Worm (Caenorhabditis elegans) whole organism, early embryonic: ENCODE results near the gene B0218.5.

Source experiments
- B0310.2 ChIP-seq: sonication (generic microtip); optimal IDR thresholded peaks from 2 replicates; lab custom pipeline; 2016; ENCODE audit warnings: mild to moderate bottlenecking, missing genetic modification characterization, missing compliant biosample characterization
- F13C5.2 ChIP-seq: sonication (generic microtip); optimal IDR thresholded peaks from 2 replicates; lab custom pipeline; 2017; ENCODE audit warnings: mild to moderate bottlenecking, missing genetic modification characterization, inconsistent platforms, missing compliant biosample characterization
- aly-1 ChIP-seq: sonication (generic microtip); optimal IDR thresholded peaks from 2 replicates; lab custom pipeline; 2016; ENCODE audit warnings: missing genetic modification characterization, missing compliant biosample characterization
- ama-1 ChIP-seq: fragments of 150-350 bp; optimal IDR thresholded peaks from 2 replicates; lab custom pipeline; 2014
- ceh-13 ChIP-seq: fragments of 200-800 bp; sonication (Bioruptor generic); optimal IDR thresholded peaks from 2 replicates; lab custom pipeline; 2018; ENCODE audit warnings: mild to moderate bottlenecking, missing genetic modification characterization, missing compliant biosample characterization
- ceh-36 ChIP-seq: sonication (generic microtip); optimal IDR thresholded peaks from 2 replicates; lab custom pipeline; 2016; ENCODE audit warnings: missing genetic modification characterization, inconsistent platforms, missing compliant biosample characterization
- ets-7 ChIP-seq: sonication (generic microtip); optimal IDR thresholded peaks from 2 replicates; lab custom pipeline; 2016; ENCODE audit warnings: missing genotype, missing genetic modification characterization, missing compliant biosample characterization
- flt-1 ChIP-seq: fragments of 200-800 bp; sonication (Bioruptor generic); IDR thresholded peaks from 2 replicates; pipeline ENCODE4 v1.3.6; 2022; ENCODE audit warnings: missing genetic modification characterization, missing compliant biosample characterization
- hmbx-1 ChIP-seq: sonication (generic microtip); optimal IDR thresholded peaks from 2 replicates; lab custom pipeline; 2016; ENCODE audit warnings: mild to moderate bottlenecking, missing genetic modification characterization, missing compliant biosample characterization
- hmg-4 ChIP-seq: fragments of 200-800 bp; sonication (Bioruptor generic); optimal IDR thresholded peaks from 2 replicates; lab custom pipeline; 2018; ENCODE audit warnings: mild to moderate bottlenecking, missing genetic modification characterization, missing compliant biosample characterization
- hnd-1 ChIP-seq: sonication (generic microtip); optimal IDR thresholded peaks from 2 replicates; lab custom pipeline; 2016; ENCODE audit warnings: missing genetic modification characterization, missing compliant biosample characterization
- pes-1 ChIP-seq: fragments of 200-800 bp; sonication (Bioruptor generic); IDR thresholded peaks from 2 replicates; pipeline ENCODE4 v1.3.6; 2022; ENCODE audit warnings: missing genetic modification reagents, missing genetic modification characterization, missing compliant biosample characterization
- scrt-1 ChIP-seq: fragments of 200-800 bp; sonication (Bioruptor generic); IDR thresholded peaks from 2 replicates; pipeline ENCODE4 v1.3.6; 2022; ENCODE audit warnings: missing genetic modification characterization, missing compliant biosample characterization
- sea-1 ChIP-seq: fragments of 200-800 bp; sonication (Bioruptor generic); conservative IDR thresholded peaks from 2 replicates; pipeline ENCODE4 v1.3.6; 2022; ENCODE audit warnings: missing genetic modification characterization, missing compliant biosample characterization
- tbx-11 ChIP-seq: fragments of 200-800 bp; sonication (Bioruptor generic); IDR thresholded peaks from 2 replicates; pipeline ENCODE4 v1.3.6; 2022; ENCODE audit warnings: missing genetic modification characterization, missing compliant biosample characterization
- tbx-37 ChIP-seq: fragments of 200-800 bp; sonication (Bioruptor generic); conservative IDR thresholded peaks from 2 replicates; pipeline ENCODE4 v1.3.6; 2022; ENCODE audit warnings: missing genetic modification reagents, missing genetic modification characterization, missing compliant biosample characterization
- tra-4 ChIP-seq: sonication (generic microtip); optimal IDR thresholded peaks from 2 replicates; lab custom pipeline; 2017; ENCODE audit warnings: missing genetic modification characterization, missing compliant biosample characterization

B0218.5 gene

DNA sequence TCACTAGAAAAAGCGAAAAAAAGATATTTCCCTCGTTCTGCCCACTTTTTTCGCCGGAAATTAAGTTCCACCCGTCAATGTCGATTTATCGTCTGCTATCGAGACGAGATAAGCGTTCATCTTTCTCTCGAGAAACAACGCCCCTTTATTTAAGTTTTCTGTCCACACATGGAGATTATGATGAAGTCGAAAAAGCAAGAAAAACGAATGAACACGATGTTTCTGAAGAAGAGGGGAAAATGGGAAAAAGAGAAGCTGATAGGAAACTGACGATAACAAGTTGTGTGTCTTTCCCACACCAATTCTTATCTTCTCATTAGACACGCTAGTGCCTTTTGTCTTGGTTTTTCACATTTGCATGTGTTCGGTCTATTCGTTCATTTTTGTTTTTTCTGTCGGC, 17.7 kb upstream of the B0218.5 start:
- no peak for TF ChIP-seq tra-4 (tag; lab: Kevin White, UChicago)
- no peak for TF ChIP-seq hnd-1

DNA sequence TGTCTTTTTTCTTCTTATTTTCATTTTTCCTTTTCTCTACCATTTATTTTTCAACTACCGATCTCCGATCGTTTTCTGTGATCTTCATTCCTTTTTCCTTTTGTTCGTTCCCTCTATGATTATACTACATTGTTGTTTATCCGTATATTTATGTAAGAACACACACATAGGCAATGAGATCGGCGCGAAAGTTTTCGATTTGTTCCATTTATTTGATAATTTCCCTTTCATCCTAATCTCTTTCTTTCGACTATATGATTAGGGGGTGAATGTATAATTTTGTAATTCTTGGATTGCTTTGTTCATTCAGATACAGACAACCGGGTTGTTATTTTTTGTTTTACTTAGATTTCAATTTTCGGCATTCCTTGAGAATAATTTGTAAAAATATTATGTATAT, 16.5 kb upstream of the B0218.5 start:
- no peak for TF ChIP-seq tra-4 (tag; lab: Kevin White, UChicago)
- no peak for TF ChIP-seq flt-1 (GFP tag; lab: Robert Waterston, UW)
- no peak for TF ChIP-seq pes-1 (GFP tag; lab: Robert Waterston, UW)
- TF ChIP-seq F13C5.2 (tag; lab: Kevin White, UChicago), result no peak
- no peak for TF ChIP-seq aly-1
- no peak for TF ChIP-seq hnd-1
- no peak for TF ChIP-seq B0310.2 (tag; lab: Kevin White, UChicago)
- no peak for TF ChIP-seq scrt-1
- no peak for TF ChIP-seq tbx-37 (GFP tag; lab: Robert Waterston, UW)
- no peak for TF ChIP-seq ceh-36
- TF ChIP-seq hmg-4, result no peak
- no peak for TF ChIP-seq ama-1 (lab: Kevin White, UChicago)
- TF ChIP-seq tbx-11 (GFP tag; lab: Robert Waterston, UW), result no peak
- TF ChIP-seq sea-1, result no peak
- TF ChIP-seq hmbx-1 (tag; lab: Kevin White, UChicago), result no peak
- no peak for TF ChIP-seq ceh-13
- TF ChIP-seq ets-7 (tag; lab: Kevin White, UChicago), result no peak

DNA sequence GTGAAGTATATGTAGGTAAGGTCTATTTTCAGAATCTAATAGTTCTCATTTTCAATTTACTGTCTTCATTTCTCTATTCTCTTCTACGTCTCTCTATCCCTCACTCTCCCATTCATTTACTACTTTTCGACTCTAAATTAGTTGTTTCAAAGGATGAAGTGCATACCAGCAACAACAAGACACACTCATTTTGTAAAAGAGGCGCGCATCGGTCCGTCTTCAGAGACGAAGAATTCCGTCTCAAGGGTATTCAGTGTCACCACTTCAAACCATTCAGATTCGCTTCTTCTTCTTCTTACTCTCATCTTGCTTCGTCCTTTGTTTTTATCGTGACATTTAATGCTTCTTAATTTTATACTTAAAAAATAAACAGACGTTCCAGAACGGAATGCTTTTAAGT, 14.3 kb upstream of the B0218.5 start:
- TF ChIP-seq pes-1 (GFP tag; lab: Robert Waterston, UW) (no peak), scrt-1 (no peak), tbx-11 (GFP tag; lab: Robert Waterston, UW) (no peak), F13C5.2 (tag; lab: Kevin White, UChicago) (no peak), aly-1 (no peak), hnd-1 (no peak), sea-1 (no peak), flt-1 (GFP tag; lab: Robert Waterston, UW) (no peak), ets-7 (tag; lab: Kevin White, UChicago) (no peak), hmg-4 (no peak), ceh-13 (no peak), ama-1 (lab: Kevin White, UChicago) (no peak), tbx-37 (GFP tag; lab: Robert Waterston, UW) (no peak), ceh-36 (no peak), hmbx-1 (tag; lab: Kevin White, UChicago) (no peak), tra-4 (tag; lab: Kevin White, UChicago) (no peak), B0310.2 (tag; lab: Kevin White, UChicago) (no peak)

DNA sequence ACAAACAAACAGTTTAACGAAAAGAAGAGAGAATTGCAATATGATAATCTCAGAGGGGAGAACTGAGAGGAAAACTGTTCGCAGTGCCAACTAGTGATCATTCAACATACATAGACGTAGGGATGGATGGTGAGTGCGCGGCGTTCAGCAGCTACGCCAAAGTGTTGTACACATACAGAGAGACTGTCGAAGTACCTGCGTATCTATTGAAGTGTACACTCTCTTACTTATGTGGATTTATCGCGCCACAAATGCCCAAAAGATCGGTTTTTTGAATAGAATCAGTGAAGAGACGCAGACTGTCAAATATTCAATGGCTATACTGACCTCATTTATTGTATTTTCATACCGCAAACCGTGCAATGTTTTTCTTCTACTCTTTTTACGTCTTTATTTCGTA, 13.2 kb upstream of the B0218.5 start:
- TF ChIP-seq scrt-1 (no peak), ets-7 (tag; lab: Kevin White, UChicago) (no peak), pes-1 (GFP tag; lab: Robert Waterston, UW) (no peak), hmg-4 (no peak), tra-4 (tag; lab: Kevin White, UChicago) (no peak), tbx-11 (GFP tag; lab: Robert Waterston, UW) (no peak), ama-1 (lab: Kevin White, UChicago) (no peak), F13C5.2 (tag; lab: Kevin White, UChicago) (no peak), flt-1 (GFP tag; lab: Robert Waterston, UW) (no peak), sea-1 (no peak), B0310.2 (tag; lab: Kevin White, UChicago) (no peak), tbx-37 (GFP tag; lab: Robert Waterston, UW) (no peak), ceh-13 (no peak), hmbx-1 (tag; lab: Kevin White, UChicago) (no peak), aly-1 (no peak), hnd-1 (no peak), ceh-36 (no peak)

DNA sequence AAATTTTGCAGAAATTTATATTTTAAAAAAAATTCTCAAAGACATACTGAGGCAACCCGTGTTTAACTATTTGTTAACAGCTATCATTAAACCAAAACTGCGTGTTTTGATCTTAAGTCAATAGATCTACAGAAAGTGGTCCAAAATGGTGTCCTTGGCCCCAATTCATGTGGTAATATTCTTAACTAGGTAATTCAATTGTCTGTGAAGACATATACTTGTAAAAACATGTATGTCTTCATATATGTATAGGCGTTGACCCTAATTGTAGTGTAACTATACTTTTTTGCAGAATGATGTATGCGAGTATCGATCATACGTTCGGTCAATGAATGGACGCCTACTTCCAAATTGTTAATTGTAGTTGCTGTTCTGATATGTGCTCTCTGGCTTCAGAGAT, 12.6 kb upstream of the B0218.5 start, which contains the start of gene C07G1.15:
C07G1.15 (plus strand) TSS at position 301 of the 400 bp plus-strand sequence.
- TF ChIP-seq pes-1 (GFP tag; lab: Robert Waterston, UW) (no peak), scrt-1 (no peak), F13C5.2 (tag; lab: Kevin White, UChicago) (no peak), B0310.2 (tag; lab: Kevin White, UChicago) (no peak), ama-1 (lab: Kevin White, UChicago) (no peak), ceh-36 (no peak), hmg-4 (no peak), tra-4 (tag; lab: Kevin White, UChicago) (no peak), hmbx-1 (tag; lab: Kevin White, UChicago) (no peak), hnd-1 (no peak)

DNA sequence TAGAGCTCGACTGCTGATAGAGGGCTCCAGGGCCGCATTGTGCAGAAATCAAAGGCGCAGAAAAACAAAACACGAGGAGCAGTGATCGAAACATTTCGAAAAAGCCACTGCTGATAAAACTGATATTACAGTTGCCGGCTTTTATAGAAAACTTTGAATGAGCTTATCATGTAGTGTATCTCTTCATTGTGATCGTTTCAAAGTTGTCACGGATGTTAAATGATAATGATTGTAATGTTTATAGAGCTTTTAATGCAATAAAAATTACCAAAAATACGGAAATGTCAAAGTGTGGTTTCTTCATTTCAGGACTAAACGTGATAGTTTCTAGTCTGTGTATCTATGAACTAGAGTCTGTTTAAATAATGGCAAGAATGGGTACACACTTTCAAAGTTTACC, 11.6 kb upstream of the B0218.5 start, which contains the start of gene clec-52:
clec-52 (minus strand) TSS at position 101 of the 400 bp plus-strand sequence.
- TF ChIP-seq hmbx-1 (tag; lab: Kevin White, UChicago) (no peak), sea-1 (no peak), ceh-36 (no peak)

DNA sequence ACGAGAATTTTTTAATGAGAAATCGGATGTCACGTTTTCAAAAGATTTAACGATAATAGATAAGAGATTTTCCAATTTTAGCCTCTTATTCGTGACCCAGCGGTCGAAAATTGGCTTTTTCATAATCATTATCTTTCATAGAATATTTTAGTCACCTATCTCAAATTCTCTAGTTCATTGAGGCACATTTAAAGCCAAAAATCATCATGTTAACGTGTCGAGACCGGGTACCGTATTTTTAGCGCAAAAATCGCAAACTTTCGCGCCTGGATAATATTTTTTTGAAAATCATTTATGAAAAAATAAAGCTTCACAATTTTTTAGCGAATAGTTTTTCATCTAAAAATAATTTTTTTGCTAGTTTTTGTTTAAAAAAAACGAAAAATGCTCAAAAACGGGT, 8.9 kb upstream of the B0218.5 start, which contains the start of gene B0218.7:
B0218.7 (minus strand) TSS at position 101 of the 400 bp plus-strand sequence.
- TF ChIP-seq F13C5.2 (tag; lab: Kevin White, UChicago) (no peak), tbx-11 (GFP tag; lab: Robert Waterston, UW) (no peak), ceh-13 (no peak), ceh-36 (no peak), tra-4 (tag; lab: Kevin White, UChicago) (no peak), hnd-1 (no peak), ama-1 (lab: Kevin White, UChicago) (no peak)

DNA sequence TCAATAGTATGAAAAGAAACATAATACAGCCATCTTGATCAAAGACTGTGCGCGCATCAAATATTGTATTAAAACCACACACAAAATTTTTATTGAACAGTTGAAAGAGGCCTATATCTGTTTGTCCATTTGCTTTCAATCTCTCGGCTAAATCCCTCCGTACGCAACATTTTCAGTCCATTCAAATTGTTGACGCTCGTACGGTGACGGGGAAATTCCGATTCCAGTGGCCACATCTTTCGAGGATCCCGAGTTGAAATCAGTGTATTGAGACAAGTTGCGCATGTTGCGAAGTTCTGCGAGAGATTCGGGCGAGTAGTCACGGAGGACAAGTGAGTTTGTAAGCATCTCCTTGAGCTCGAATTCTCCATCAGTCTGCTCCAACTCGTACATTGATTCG, 7.5 kb upstream of the B0218.5 start:
- no peak for TF ChIP-seq hmbx-1 (tag; lab: Kevin White, UChicago)
- no peak for TF ChIP-seq pes-1 (GFP tag; lab: Robert Waterston, UW)
- no peak for TF ChIP-seq ama-1 (lab: Kevin White, UChicago)
- TF ChIP-seq aly-1, result no peak
- TF ChIP-seq F13C5.2 (tag; lab: Kevin White, UChicago), result no peak
- TF ChIP-seq flt-1 (GFP tag; lab: Robert Waterston, UW), result no peak
- no peak for TF ChIP-seq tra-4 (tag; lab: Kevin White, UChicago)
- TF ChIP-seq ceh-36, result no peak
- TF ChIP-seq hmg-4, result no peak
- no peak for TF ChIP-seq ets-7 (tag; lab: Kevin White, UChicago)
- no peak for TF ChIP-seq scrt-1
- TF ChIP-seq tbx-37 (GFP tag; lab: Robert Waterston, UW), result no peak
- TF ChIP-seq hnd-1, result no peak
- no peak for TF ChIP-seq tbx-11 (GFP tag; lab: Robert Waterston, UW)
